Fruit fly (Drosophila melanogaster) whole organism, larva: ENCODE results near the gene CG11382.
A peak's percentile ranks its signal among the peaks of the same experiment; 100 is the strongest.

ENCODE experiments used
- noc ChIP-seq: fragments of 200-800 bp; sonication (Bioruptor generic); optimal IDR thresholded peaks from 3 replicates; lab custom pipeline; 2019; ENCODE audit warnings: missing biosample characterization, mild to moderate bottlenecking, missing genetic modification characterization, moderate library complexity

CG11382 gene

DNA sequence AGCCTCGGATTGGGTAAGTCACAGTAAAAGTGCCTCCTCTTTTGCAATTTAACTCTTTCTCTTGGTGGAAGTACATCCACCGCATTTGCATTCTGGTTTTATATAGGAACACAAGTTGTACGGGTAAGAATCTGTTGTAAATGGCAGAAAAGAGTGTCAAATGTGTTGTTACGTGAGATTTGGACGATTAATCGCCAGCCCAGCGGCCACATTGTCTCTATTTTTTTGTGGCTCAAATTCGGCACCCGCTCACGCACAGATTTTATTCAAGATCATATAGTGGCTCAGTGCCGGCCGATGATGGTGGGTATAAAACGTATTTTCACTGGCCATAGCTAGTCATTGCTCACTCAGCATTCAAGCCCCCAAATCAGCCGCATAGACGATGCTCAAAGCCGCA lies 6.3 kb upstream of the CG11382 start, which contains the start of gene CG11381:
TSS of gene CG11381 (plus strand) at position 301 of the 400 bp plus-strand sequence.
- no peak for TF ChIP-seq noc (tag; lab: Kevin White, UChicago)

dm6 chrX:1206437-1206836 lies 3.3 kb upstream of the CG11382 start, which contains the start of gene CG14624:
TSS of gene CG14624 (plus strand) at chrX:1206737.
- TF ChIP-seq noc (tag; lab: Kevin White, UChicago), result no peak

dm6 chrX:1215000-1215399 lies 5.2 kb downstream of the CG11382 start, which contains the start of gene CG11398:
TSS of gene CG11398 (minus strand) at chrX:1215156.
- TF ChIP-seq noc (tag; lab: Kevin White, UChicago), result no peak

DNA sequence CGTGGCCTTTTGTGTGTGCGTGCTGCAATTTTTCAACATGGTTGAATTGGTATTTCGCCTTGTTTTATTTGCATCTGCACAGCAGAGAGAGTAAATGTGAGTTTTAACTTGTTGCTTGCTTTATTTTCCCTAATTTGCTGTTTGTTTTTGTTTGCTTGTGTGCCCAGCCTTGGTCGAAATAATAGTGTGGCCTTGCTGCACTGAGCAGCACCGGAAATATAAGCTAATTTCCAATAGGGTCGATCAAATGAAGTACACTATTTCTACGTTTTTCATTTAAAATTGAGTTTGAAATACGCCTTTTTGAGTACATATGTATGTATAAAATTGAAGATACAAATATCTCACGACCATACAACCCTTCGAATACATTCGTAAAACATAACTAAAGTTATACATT lies 6.9 kb downstream of the CG11382 start:
- TF ChIP-seq noc (tag; lab: Kevin White, UChicago), result no peak

- TF ChIP-seq noc (tag; lab: Kevin White, UChicago), result no peak
These were observed 16.1 kb downstream of the CG11382 start for dm6 chrX:1225859-1226258.

dm6 chrX:1229098-1229497 lies 19.3 kb downstream of the CG11382 start:
- no peak for TF ChIP-seq noc (tag; lab: Kevin White, UChicago)

DNA sequence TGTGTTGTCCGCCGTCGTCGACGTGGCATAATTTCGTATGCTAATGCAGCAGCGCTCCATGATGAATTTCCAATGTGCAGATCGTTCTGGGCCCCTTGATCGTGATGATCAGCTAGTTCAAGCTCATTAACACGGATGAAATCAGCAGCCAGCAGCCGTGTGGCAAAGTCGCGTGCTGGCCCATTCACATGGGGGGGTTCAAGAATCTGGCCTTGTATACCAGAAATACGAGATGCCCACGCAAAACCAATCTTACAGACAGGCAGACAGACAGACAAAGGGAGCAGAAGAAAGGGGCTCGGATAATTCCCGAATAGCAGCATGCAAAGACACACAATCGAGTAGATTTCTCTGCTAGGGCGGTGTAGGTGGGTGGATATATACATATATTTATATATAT lies 19.8 kb downstream of the CG11382 start:
- no peak for TF ChIP-seq noc (tag; lab: Kevin White, UChicago)

- no peak for TF ChIP-seq noc (tag; lab: Kevin White, UChicago)
These were observed 21.9 kb downstream of the CG11382 start for dm6 chrX:1231707-1232106.

- no peak for TF ChIP-seq noc (tag; lab: Kevin White, UChicago)
These were observed 22.9 kb downstream of the CG11382 start for dm6 chrX:1232533-1233212.

DNA sequence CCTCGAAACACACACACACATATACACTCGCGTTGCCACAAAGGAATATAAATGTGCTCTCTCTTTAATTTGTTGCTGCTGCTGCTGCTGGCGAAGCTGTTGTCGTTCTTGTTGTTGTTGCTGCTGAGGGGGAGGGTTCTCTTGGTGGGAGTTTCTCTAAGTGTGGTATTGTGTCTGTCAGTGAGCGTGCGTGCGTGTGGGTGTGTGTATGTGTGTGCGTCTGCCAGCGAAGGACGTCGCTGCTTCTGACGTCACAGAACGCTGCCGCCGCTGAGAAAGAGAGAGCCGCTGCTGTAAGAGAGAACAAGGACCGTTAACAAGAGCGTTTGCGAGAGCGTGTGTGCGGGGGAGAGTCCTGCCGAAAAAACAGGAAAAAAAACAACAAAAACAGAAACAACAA lies 24.2 kb downstream of the CG11382 start:
- TF ChIP-seq noc (tag; lab: Kevin White, UChicago), result no peak

DNA sequence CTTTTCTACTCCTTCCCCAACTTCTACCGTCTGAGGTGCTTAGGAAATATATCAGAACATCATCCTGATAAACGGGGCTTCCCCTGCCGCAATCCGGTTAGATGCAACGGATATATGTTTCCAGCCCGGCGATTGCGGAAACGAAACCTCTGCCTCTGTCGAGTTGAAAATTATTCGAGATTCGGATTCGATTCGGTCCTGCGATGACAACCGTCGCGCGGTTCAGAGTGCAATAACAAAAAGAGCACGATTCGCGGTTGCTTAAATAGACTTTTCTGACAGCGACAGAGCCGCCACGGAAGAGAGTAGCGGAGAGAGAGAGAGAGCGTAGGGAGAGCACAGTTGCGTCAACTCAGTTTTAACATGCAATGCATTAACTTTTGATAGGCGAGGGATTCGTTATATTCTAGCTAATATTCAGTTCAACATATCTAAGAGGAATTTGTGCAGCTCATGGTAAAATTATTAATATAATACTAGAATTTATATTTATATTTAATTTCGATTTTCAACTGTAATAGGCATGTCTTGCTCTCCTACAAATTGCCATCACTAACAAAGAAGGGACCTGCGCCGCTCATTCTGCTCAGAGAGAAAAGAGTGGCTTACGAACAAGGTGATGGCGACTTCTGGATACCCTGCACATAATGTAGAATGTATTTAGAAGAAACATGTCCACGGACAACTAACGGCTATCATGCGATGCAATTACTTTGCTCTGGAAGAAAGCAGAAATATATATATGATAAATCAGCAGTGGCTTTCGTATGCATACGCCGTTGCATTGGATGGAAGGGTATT lies 25.2 kb downstream of the CG11382 start:
- TF ChIP-seq noc (tag; lab: Kevin White, UChicago), result peak; percentile 82

DNA sequence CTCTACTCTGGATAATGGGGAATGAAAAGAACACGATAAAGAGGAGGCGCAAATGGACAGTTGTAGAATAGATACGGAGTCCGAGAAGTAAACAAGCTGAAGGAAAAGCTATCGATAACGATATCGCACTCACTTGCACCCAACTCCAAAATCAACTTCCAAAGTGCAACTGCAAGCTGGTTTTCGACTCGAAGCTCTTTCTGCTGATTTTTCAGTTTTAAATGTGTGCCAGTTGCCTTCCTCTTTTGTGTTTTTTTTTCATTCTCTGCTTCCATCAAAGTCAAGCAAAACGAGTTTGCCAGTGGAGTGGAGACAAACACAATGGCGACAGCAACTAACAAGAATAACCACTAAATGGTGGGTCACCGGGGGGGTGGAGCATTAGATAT lies 25.8 kb downstream of the CG11382 start:
- TF ChIP-seq noc (tag; lab: Kevin White, UChicago), result no peak

DNA sequence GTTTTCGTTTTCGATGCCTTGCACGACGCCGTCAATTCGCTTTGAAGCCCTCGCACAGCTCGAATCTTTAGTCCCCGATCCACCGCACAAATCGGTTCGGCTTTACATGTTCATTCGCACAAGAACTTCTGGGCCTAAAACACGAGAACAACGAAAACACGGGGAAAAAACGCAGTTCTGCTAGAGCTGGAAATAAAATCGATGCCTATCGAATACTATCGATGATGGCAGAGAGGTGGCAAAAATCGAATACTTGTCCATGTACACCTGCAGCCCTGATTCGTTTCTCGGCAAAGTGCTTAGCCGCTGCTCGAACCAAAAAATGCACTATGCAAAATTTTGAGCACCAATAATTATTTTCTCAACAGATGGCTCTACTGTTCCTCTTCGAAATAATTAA lies 26.7 kb downstream of the CG11382 start, which contains the start of gene CG3638:
TSS of gene CG3638 (minus strand) at position 210 of the 400 bp plus-strand sequence.
- TF ChIP-seq noc (tag; lab: Kevin White, UChicago), result no peak

DNA sequence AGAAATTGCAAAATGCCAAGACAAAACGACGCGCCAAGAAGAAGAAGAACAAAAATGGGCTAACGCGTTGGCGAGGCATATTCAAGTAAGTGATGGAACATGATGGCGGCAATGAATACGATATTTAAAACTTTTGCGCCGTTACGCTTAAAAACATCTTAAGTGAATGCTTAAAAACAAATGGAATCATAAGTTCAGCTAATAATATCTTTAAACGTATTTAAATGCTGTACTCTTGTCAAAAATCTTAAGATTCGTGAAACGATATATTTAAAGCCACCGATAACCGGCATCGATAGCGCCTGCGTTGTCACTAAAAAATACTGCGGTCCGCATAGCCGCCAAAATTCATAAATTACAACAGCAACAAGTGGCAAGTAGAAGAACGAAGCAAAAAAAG lies 30.1 kb downstream of the CG11382 start, which contains the start of gene CG11403:
TSS of gene CG11403 (minus strand) at position 53 of the 400 bp plus-strand sequence.
- peak; percentile 24 for TF ChIP-seq noc (tag; lab: Kevin White, UChicago)

DNA sequence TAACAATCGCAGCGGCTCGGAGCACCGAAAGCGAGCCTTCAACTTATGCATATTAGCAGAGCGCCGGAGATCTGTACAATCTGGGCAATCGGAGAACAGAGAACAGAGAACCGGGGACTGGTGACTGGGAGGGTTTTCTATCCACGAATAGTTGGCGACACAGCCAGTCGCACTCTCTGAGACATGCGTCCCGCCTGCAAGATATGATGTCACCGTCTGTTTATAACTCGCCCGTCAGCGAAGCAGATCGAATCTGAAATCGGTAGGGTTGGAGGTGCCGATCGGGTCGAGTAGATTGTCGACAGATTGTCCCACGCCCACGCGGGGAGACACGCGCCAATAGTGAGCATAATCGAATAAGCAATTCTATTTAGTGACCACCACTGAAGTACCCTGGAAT lies 32.3 kb downstream of the CG11382 start:
- TF ChIP-seq noc (tag; lab: Kevin White, UChicago), result no peak

- no peak for TF ChIP-seq noc (tag; lab: Kevin White, UChicago)
These were observed 39.0 kb downstream of the CG11382 start for dm6 chrX:1248735-1249134.
